Worm (Caenorhabditis elegans): Measurements from ENCODE around the gene cisd-1.

The cisd-1 gene

DNA sequence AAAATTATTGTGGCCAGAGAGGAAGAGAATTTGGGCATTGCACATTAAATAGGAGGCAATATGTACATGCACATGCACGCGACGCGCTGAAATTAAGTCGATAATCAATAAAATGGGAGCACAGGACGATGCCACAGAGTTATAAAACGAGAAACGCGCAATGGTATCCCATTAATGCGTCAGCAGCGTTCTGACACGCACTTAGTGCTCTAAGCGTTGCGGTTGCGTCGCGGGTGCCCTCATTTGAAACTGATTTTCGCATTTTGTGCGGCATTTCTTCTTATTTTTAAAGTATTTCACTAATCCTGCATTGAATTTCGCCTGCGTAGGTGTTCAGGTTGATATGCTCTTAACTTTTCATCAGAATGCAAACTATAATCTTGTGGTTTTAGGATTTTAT, 16.4 kb downstream of the cisd-1 start, which contains the start of gene rsp-1 (continued):
- no peak for TF ChIP-seq R02D3.7 (tag; optimal IDR thresholded peaks at IDR 0.05)
- TF ChIP-seq nhr-6 (tag; optimal IDR thresholded peaks at IDR 0.05) = peak; percentile 93
- no peak for TF ChIP-seq cey-2 (tag; optimal IDR thresholded peaks at IDR 0.05; ENCODE audit: borderline replicate concordance, insufficient read depth)
- TF ChIP-seq zip-11 (GFP tag; IDR thresholded peaks at IDR 0.05) = no peak
- TF ChIP-seq ceh-82 (tag; optimal IDR thresholded peaks at IDR 0.05) = no peak
- TF ChIP-seq lir-3 (tag; optimal IDR thresholded peaks at IDR 0.05) = no peak
- 0 out of 2 replicates have a peak, but pooled peaks have one; percentile 7 for TF ChIP-seq set-16 (GFP tag; IDR thresholded peaks at IDR 0.05)
- peak; percentile 44 for TF ChIP-seq unc-130 (GFP tag; optimal IDR thresholded peaks at IDR 0.05)
- TF ChIP-seq F44E2.7 (GFP tag; IDR thresholded peaks at IDR 0.05) = 0 out of 2 replicates have a peak, but pooled peaks have one; percentile 49
- TF ChIP-seq zip-2 (tag; optimal IDR thresholded peaks at IDR 0.05) = peak; percentile 55
- TF ChIP-seq fos-1 (tag; optimal IDR thresholded peaks at IDR 0.05) = no peak
- no peak for TF ChIP-seq saeg-2 (GFP tag; IDR thresholded peaks at IDR 0.05)
- TF ChIP-seq F26F4.8 (GFP tag; conservative IDR thresholded peaks at IDR 0.05) = no peak
- no peak for TF ChIP-seq Y5F2A.4 (GFP tag; optimal IDR thresholded peaks at IDR 0.05)
- TF ChIP-seq mxl-3 (GFP tag; optimal IDR thresholded peaks at IDR 0.05) = peak; percentile 78
- no peak for TF ChIP-seq skn-1 (tag; optimal IDR thresholded peaks at IDR 0.05)
- TF ChIP-seq mxl-2 (GFP tag; conservative IDR thresholded peaks at IDR 0.05) = no peak
- no peak for TF ChIP-seq ceh-32 (tag; optimal IDR thresholded peaks at IDR 0.05; ENCODE audit: poor library complexity)
- TF ChIP-seq nhr-25 (tag; optimal IDR thresholded peaks at IDR 0.05; ENCODE audit: borderline replicate concordance, insufficient read depth) = peak; percentile 75
- peak; percentile 54 for TF ChIP-seq zfp-2 (tag; optimal IDR thresholded peaks at IDR 0.05)
- TF ChIP-seq ctbp-1 (GFP tag; IDR thresholded peaks at IDR 0.05) = peak; percentile 61; the same call in 1 of the 2 replicates
- TF ChIP-seq hif-1 (tag; optimal IDR thresholded peaks at IDR 0.05) = peak; percentile 3 to 79
- peak; percentile 94 for TF ChIP-seq rbr-2 (tag; optimal IDR thresholded peaks at IDR 0.05)
- TF ChIP-seq dve-1 (tag; optimal IDR thresholded peaks at IDR 0.05; ENCODE audit: insufficient read depth) = peak; percentile 97
- peak; percentile 89 for TF ChIP-seq lin-38 (GFP tag; IDR thresholded peaks at IDR 0.05)
- TF ChIP-seq zfp-3 (GFP tag; conservative IDR thresholded peaks at IDR 0.05) = peak; percentile 79; the same call in 1 of the 2 replicates
- TF ChIP-seq egl-43 (GFP tag; IDR thresholded peaks at IDR 0.05) = peak; percentile 73; the same call in 1 of the 2 replicates
- TF ChIP-seq D1046.2 (GFP tag; IDR thresholded peaks at IDR 0.05) = no peak
- TF ChIP-seq ces-1 (GFP tag; optimal IDR thresholded peaks at IDR 0.05) = no peak
- TF ChIP-seq lin-15B (tag; optimal IDR thresholded peaks at IDR 0.05) = no peak
- TF ChIP-seq jun-1 (tag; optimal IDR thresholded peaks at IDR 0.05) = peak; percentile 72
- TF ChIP-seq daf-16 (GFP tag; optimal IDR thresholded peaks at IDR 0.05) = peak; percentile 15 to 28
- peak; percentile 65 for TF ChIP-seq daf-16 (tag; optimal IDR thresholded peaks at IDR 0.05)
- TF ChIP-seq arid-1 (GFP tag; conservative IDR thresholded peaks at IDR 0.05) = peak; percentile 88
- TF ChIP-seq nhr-11 (tag; optimal IDR thresholded peaks at IDR 0.05) = peak; percentile 77
- TF ChIP-seq fkh-10 (GFP tag; optimal IDR thresholded peaks at IDR 0.05) = peak; percentile 60
- TF ChIP-seq F10B5.3 (tag; optimal IDR thresholded peaks at IDR 0.05) = peak; percentile 41
- no peak for TF ChIP-seq daf-12 (tag; optimal IDR thresholded peaks at IDR 0.05)
- peak; percentile 87 for TF ChIP-seq dmd-6 (GFP tag; IDR thresholded peaks at IDR 0.05)
- no peak for TF ChIP-seq nhr-111 (GFP tag; optimal IDR thresholded peaks at IDR 0.05)
- peak; percentile 87 for TF ChIP-seq nhr-102 (tag; optimal IDR thresholded peaks at IDR 0.05)
- TF ChIP-seq lsy-2 (tag; optimal IDR thresholded peaks at IDR 0.05) = peak; percentile 74 to 94
- peak in 1 of 2 experiments; percentile 99 for TF ChIP-seq unc-62 (GFP tag; optimal IDR thresholded peaks at IDR 0.05 in 1 of 2)
- no peak for TF ChIP-seq unc-62 (tag; optimal IDR thresholded peaks at IDR 0.05)
- TF ChIP-seq nhr-76 (tag; optimal IDR thresholded peaks at IDR 0.05) = no peak
- no peak for TF ChIP-seq nhr-237 (tag; optimal IDR thresholded peaks at IDR 0.05)
- no peak for TF ChIP-seq Y105C5A.15 (GFP tag; IDR thresholded peaks at IDR 0.05)
- no peak for TF ChIP-seq lin-39 (tag; optimal IDR thresholded peaks at IDR 0.05)
- TF ChIP-seq pqm-1 (tag; optimal IDR thresholded peaks at IDR 0.05) = peak; percentile 41
- TF ChIP-seq mdt-29 (GFP tag; IDR thresholded peaks at IDR 0.05) = 0 out of 2 replicates have a peak, but pooled peaks have one; percentile 11
- TF ChIP-seq ztf-11 (tag; optimal IDR thresholded peaks at IDR 0.05) = no peak
